4 fruit fly cellular contexts compared by ENCODE assay signal in genomic region chr3R:4952571-4952929, dm6.
TF ChIP-seq lines count a peak whose summit lies in the region.

Gene Ubc6, minus strand, starts transcription at chr3R:4952682.

TF ChIP-seq in whole organism, adult, 20 proteins besides CTCF, POLR2A, EP300 and RAD21 (continued from another document):
- TF ChIP-seq CG11617 (GFP tag; optimal IDR thresholded peaks at IDR 0.05; lab: Kevin White, UChicago) (peak; percentile 40), cic (GFP tag; optimal IDR thresholded peaks at IDR 0.05; lab: Kevin White, UChicago) (peak; percentile 39)

TF ChIP-seq in whole organism, embryonic, 481 proteins besides CTCF, POLR2A, EP300 and RAD21 (continued from another document and continues in another):
- TF ChIP-seq CG12391 (tag; optimal IDR thresholded peaks at IDR 0.05; lab: Kevin White, UChicago), result peak; percentile 75
- TF ChIP-seq CG42726 (GFP tag; IDR thresholded peaks at IDR 0.05; lab: Robert Waterston, UW; ENCODE audit: partially characterized antibody), result no peak
- no peak for TF ChIP-seq cato (GFP tag; optimal IDR thresholded peaks at IDR 0.05; lab: Kevin White, UChicago; ENCODE audit: borderline replicate concordance)
- no peak for TF ChIP-seq sima (GFP tag; optimal IDR thresholded peaks at IDR 0.05; lab: Kevin White, UChicago)
- no peak for TF ChIP-seq Lim3 (GFP tag; IDR thresholded peaks at IDR 0.05; lab: Robert Waterston, UW)
- TF ChIP-seq CG7786 (GFP tag; optimal IDR thresholded peaks at IDR 0.05; lab: Kevin White, UChicago), result peak; percentile 80
- TF ChIP-seq CG10267 (tag; optimal IDR thresholded peaks at IDR 0.05; lab: Kevin White, UChicago), result peak; percentile 75
- TF ChIP-seq danr (GFP tag; IDR thresholded peaks at IDR 0.05; lab: Robert Waterston, UW), result no peak
- TF ChIP-seq fd3F (GFP tag; optimal IDR thresholded peaks at IDR 0.05; lab: Kevin White, UChicago), result peak; percentile 6
- TF ChIP-seq CG17912 (GFP tag; optimal IDR thresholded peaks at IDR 0.05; lab: Kevin White, UChicago), result peak; percentile 28
- no peak for TF ChIP-seq E2f2 (GFP tag; IDR thresholded peaks at IDR 0.05; lab: Robert Waterston, UW)
- TF ChIP-seq CG2199 (GFP tag; IDR thresholded peaks at IDR 0.05; lab: Robert Waterston, UW), result no peak
- TF ChIP-seq CG14050 (GFP tag; IDR thresholded peaks at IDR 0.05; lab: Robert Waterston, UW), result no peak
- peak; percentile 62 for TF ChIP-seq CG1602 (GFP tag; optimal IDR thresholded peaks at IDR 0.05; lab: Kevin White, UChicago)
- TF ChIP-seq Hmr (GFP tag; optimal IDR thresholded peaks at IDR 0.05; lab: Kevin White, UChicago), result peak; percentile 88
- peak; percentile 8 for TF ChIP-seq Ssrp (tag; optimal IDR thresholded peaks at IDR 0.05; lab: Kevin White, UChicago)
- no peak for TF ChIP-seq Hmx (GFP tag; optimal IDR thresholded peaks at IDR 0.05; lab: Kevin White, UChicago)
- peak; percentile 83 for TF ChIP-seq CG2120 (GFP tag; optimal IDR thresholded peaks at IDR 0.05; lab: Kevin White, UChicago)
- no peak for TF ChIP-seq sqz (GFP tag; optimal IDR thresholded peaks at IDR 0.05; lab: Kevin White, UChicago)
- TF ChIP-seq bigmax (GFP tag; optimal IDR thresholded peaks at IDR 0.05; lab: Kevin White, UChicago), result no peak
- no peak for TF ChIP-seq CG17385 (GFP tag; optimal IDR thresholded peaks at IDR 0.05; lab: Kevin White, UChicago)
- peak; percentile 65 for TF ChIP-seq da (GFP tag; optimal IDR thresholded peaks at IDR 0.05; lab: Kevin White, UChicago)
- peak; percentile 80 for TF ChIP-seq hkb (optimal IDR thresholded peaks at IDR 0.05; lab: Kevin White, UChicago)
- no peak for TF ChIP-seq hkb (GFP tag; IDR thresholded peaks at IDR 0.05; lab: Robert Waterston, UW)
- peak in 1 of 2 experiments; percentile 58 for TF ChIP-seq insv (GFP tag; optimal IDR thresholded peaks at IDR 0.05; lab: Kevin White, UChicago)
- TF ChIP-seq CG12744 (GFP tag; optimal IDR thresholded peaks at IDR 0.05; lab: Kevin White, UChicago), result peak; percentile 32
- TF ChIP-seq CG12104 (GFP tag; optimal IDR thresholded peaks at IDR 0.05; lab: Kevin White, UChicago), result no peak
- peak in 1 of 2 experiments; percentile 31 for TF ChIP-seq crp (GFP tag; optimal IDR thresholded peaks at IDR 0.05; lab: Kevin White, UChicago)
- no peak for TF ChIP-seq Hr78 (GFP tag; optimal IDR thresholded peaks at IDR 0.05; lab: Kevin White, UChicago)
- TF ChIP-seq CG13624 (GFP tag; optimal IDR thresholded peaks at IDR 0.05; lab: Kevin White, UChicago), result peak; percentile 80
- peak; percentile 99 for TF ChIP-seq CG4617 (GFP tag; optimal IDR thresholded peaks at IDR 0.05; lab: Kevin White, UChicago; ENCODE audit: borderline replicate concordance)
- peak; percentile 36 for TF ChIP-seq CG2678 (tag; optimal IDR thresholded peaks at IDR 0.05; lab: Kevin White, UChicago)
- TF ChIP-seq PHDP (tag; optimal IDR thresholded peaks at IDR 0.05; lab: Kevin White, UChicago), result peak; percentile 13
- no peak for TF ChIP-seq Doc2 (GFP tag; IDR thresholded peaks at IDR 0.05; lab: Robert Waterston, UW)
- TF ChIP-seq Aef1 (GFP tag; IDR thresholded peaks at IDR 0.05; lab: Robert Waterston, UW), result no peak
- TF ChIP-seq CG10462 (GFP tag; optimal IDR thresholded peaks at IDR 0.05; lab: Kevin White, UChicago), result peak; percentile 48
- TF ChIP-seq ewg (GFP tag; optimal IDR thresholded peaks at IDR 0.05; lab: Kevin White, UChicago), result peak; percentile 67
- TF ChIP-seq Rfx (GFP tag; IDR thresholded peaks at IDR 0.05; lab: Robert Waterston, UW), result no peak
- TF ChIP-seq Dref (GFP tag; IDR thresholded peaks at IDR 0.05; lab: Robert Waterston, UW), result no peak
- TF ChIP-seq ERR (GFP tag; optimal IDR thresholded peaks at IDR 0.05; lab: Kevin White, UChicago), result peak; percentile 81
- peak; percentile 72 for TF ChIP-seq NC2β (GFP tag; optimal IDR thresholded peaks at IDR 0.05; lab: Kevin White, UChicago)
- TF ChIP-seq salm (tag; optimal IDR thresholded peaks at IDR 0.05; lab: Kevin White, UChicago), result peak; percentile 11
- peak; percentile 79 for TF ChIP-seq CG9437 (GFP tag; optimal IDR thresholded peaks at IDR 0.05; lab: Kevin White, UChicago)
- TF ChIP-seq H15 (GFP tag; IDR thresholded peaks at IDR 0.05; lab: Robert Waterston, UW), result no peak

TF ChIP-seq in whole organism, prepupa, 60 proteins besides CTCF, POLR2A, EP300 and RAD21 (continued from another document):
- TF ChIP-seq lz (GFP tag; optimal IDR thresholded peaks at IDR 0.05; lab: Kevin White, UChicago) (peak; percentile 67), acj6 (GFP tag; optimal IDR thresholded peaks at IDR 0.05; lab: Kevin White, UChicago) (peak; percentile 45), pdm3 (GFP tag; optimal IDR thresholded peaks at IDR 0.05; lab: Kevin White, UChicago) (peak; percentile 66), CG34406 (GFP tag; optimal IDR thresholded peaks at IDR 0.05; lab: Kevin White, UChicago) (no peak), Eip75B (GFP tag; optimal IDR thresholded peaks at IDR 0.05; lab: Kevin White, UChicago) (peak; percentile 49), CG6792 (GFP tag; optimal IDR thresholded peaks at IDR 0.05; lab: Kevin White, UChicago) (peak; percentile 23), CG6808 (GFP tag; optimal IDR thresholded peaks at IDR 0.05; lab: Kevin White, UChicago) (no peak), Hr4 (GFP tag; optimal IDR thresholded peaks at IDR 0.05; lab: Kevin White, UChicago) (peak; percentile 30), Sox102F (GFP tag; optimal IDR thresholded peaks at IDR 0.05; lab: Kevin White, UChicago) (peak; percentile 24), CG11762 (GFP tag; optimal IDR thresholded peaks at IDR 0.05; lab: Kevin White, UChicago; ENCODE audit: insufficient read depth) (no peak), CG8319 (GFP tag; optimal IDR thresholded peaks at IDR 0.05; lab: Kevin White, UChicago) (no peak), dac (GFP tag; optimal IDR thresholded peaks at IDR 0.05; lab: Kevin White, UChicago) (no peak), eg (GFP tag; IDR thresholded peaks at IDR 0.05; lab: Robert Waterston, UW) (no peak), CG10669 (GFP tag; optimal IDR thresholded peaks at IDR 0.05; lab: Kevin White, UChicago) (peak; percentile 75), CG31627 (GFP tag; optimal IDR thresholded peaks at IDR 0.05; lab: Kevin White, UChicago) (peak; percentile 76), CG3919 (GFP tag; optimal IDR thresholded peaks at IDR 0.05; lab: Kevin White, UChicago) (peak; percentile 64), svp (GFP tag; lab: Kevin White, UChicago) (peak; percentile 77), CG7368 (GFP tag; optimal IDR thresholded peaks at IDR 0.05; lab: Kevin White, UChicago) (peak; percentile 42), fd85E (GFP tag; optimal IDR thresholded peaks at IDR 0.05; lab: Kevin White, UChicago) (no peak), cyc (GFP tag; optimal IDR thresholded peaks at IDR 0.05; lab: Kevin White, UChicago) (peak; percentile 66), Hr38 (GFP tag; optimal IDR thresholded peaks at IDR 0.05; lab: Kevin White, UChicago) (no peak), vri (GFP tag; optimal IDR thresholded peaks at IDR 0.05; lab: Kevin White, UChicago) (peak; percentile 32), CG10631 (GFP tag; optimal IDR thresholded peaks at IDR 0.05; lab: Kevin White, UChicago) (peak; percentile 49), Ets96B (tag; optimal IDR thresholded peaks at IDR 0.05; lab: Kevin White, UChicago) (no peak), Sox15 (GFP tag; optimal IDR thresholded peaks at IDR 0.05; lab: Kevin White, UChicago) (peak; percentile 29), Eip78C (GFP tag; lab: Kevin White, UChicago) (no peak), CG15336 (GFP tag; IDR thresholded peaks at IDR 0.05; lab: Robert Waterston, UW) (no peak), dsx (GFP tag; optimal IDR thresholded peaks at IDR 0.05; lab: Kevin White, UChicago; ENCODE audit: poor library complexity, severe bottlenecking) (no peak)

TF ChIP-seq in whole organism, wandering third instar larva, 38 proteins besides CTCF, POLR2A, EP300 and RAD21 (continued from another document):
- TF ChIP-seq CG9705 (GFP tag; optimal IDR thresholded peaks at IDR 0.05; lab: Kevin White, UChicago) (no peak), GATAd (GFP tag; optimal IDR thresholded peaks at IDR 0.05; lab: Kevin White, UChicago) (no peak), dsf (GFP tag; optimal IDR thresholded peaks at IDR 0.05; lab: Kevin White, UChicago; ENCODE audit: borderline replicate concordance) (no peak), Myc (optimal IDR thresholded peaks at IDR 0.05; lab: Kevin White, UChicago) (no peak), ey (GFP tag; optimal IDR thresholded peaks at IDR 0.05; lab: Kevin White, UChicago) (peak; percentile 74), Hr83 (GFP tag; optimal IDR thresholded peaks at IDR 0.05; lab: Kevin White, UChicago; ENCODE audit: poor library complexity, severe bottlenecking) (peak; percentile 87), CG32264 (GFP tag; optimal IDR thresholded peaks at IDR 0.05; lab: Kevin White, UChicago) (no peak), OdsH (GFP tag; optimal IDR thresholded peaks at IDR 0.05; lab: Kevin White, UChicago) (peak; percentile 32)
